Fruit fly (Drosophila melanogaster) whole organism, embryonic: ENCODE results near the gene CG33647.

Experiments used
- CG10543 ChIP-seq: fragments of 200-800 bp; sonication (Bioruptor generic); optimal IDR thresholded peaks from 3 replicates; lab custom pipeline; 2017; ENCODE audit warnings: missing biosample characterization, mild to moderate bottlenecking, missing genetic modification characterization, moderate library complexity
- CG10654 ChIP-seq: fragments of 200-800 bp; sonication (Bioruptor generic); optimal IDR thresholded peaks from 2 replicates; lab custom pipeline; 2016; ENCODE audit warnings: missing biosample characterization, missing genetic modification characterization
- CG11247 ChIP-seq: fragments of 200-800 bp; sonication (Bioruptor generic); IDR thresholded peaks from 2 replicates; pipeline ENCODE4 v1.3.6; 2022; ENCODE audit warnings: missing biosample characterization, missing genetic modification characterization
- CG11504 ChIP-seq: fragments of 200-800 bp; sonication (Bioruptor generic); optimal IDR thresholded peaks from 3 replicates; lab custom pipeline; 2019; ENCODE audit warnings: missing biosample characterization, mild to moderate bottlenecking, missing genetic modification characterization, moderate library complexity
- CG12744 ChIP-seq: fragments of 200-800 bp; sonication (Bioruptor generic); optimal IDR thresholded peaks from 2 replicates; lab custom pipeline; 2016; ENCODE audit warnings: missing biosample characterization, missing genetic modification characterization
- CG13123 ChIP-seq: fragments of 200-800 bp; sonication (Bioruptor generic); optimal IDR thresholded peaks from 2 replicates; lab custom pipeline; 2016; ENCODE audit warnings: missing biosample characterization, missing genetic modification characterization
- CG14710 ChIP-seq: fragments of 200-800 bp; sonication (Bioruptor generic); optimal IDR thresholded peaks from 3 replicates; lab custom pipeline; 2019; ENCODE audit warnings: missing biosample characterization, mild to moderate bottlenecking, missing genetic modification characterization, moderate library complexity
- CG14860 ChIP-seq: fragments of 200-800 bp; sonication (Bioruptor generic); IDR thresholded peaks from 3 replicates; pipeline ENCODE4 v1.3.6; 2022; ENCODE audit warnings: missing biosample characterization, missing genetic modification characterization; ENCODE audit not compliant: partially characterized antibody
- CG15479 ChIP-seq: fragments of 200-800 bp; sonication (Bioruptor generic); optimal IDR thresholded peaks from 3 replicates; lab custom pipeline; 2019; ENCODE audit warnings: missing biosample characterization, mild to moderate bottlenecking, missing genetic modification characterization, moderate library complexity
- CG1602 ChIP-seq: fragments of 200-800 bp; sonication (Bioruptor generic); optimal IDR thresholded peaks from 3 replicates; lab custom pipeline; 2016; ENCODE audit warnings: missing biosample characterization, missing genetic modification characterization
- CG17186 ChIP-seq: fragments of 200-800 bp; sonication (Bioruptor generic); optimal IDR thresholded peaks from 3 replicates; lab custom pipeline; 2017; ENCODE audit warnings: missing biosample characterization, missing genetic modification reagents, missing genetic modification characterization
- CG2199 ChIP-seq: fragments of 200-800 bp; sonication (Bioruptor generic); IDR thresholded peaks from 3 replicates; pipeline ENCODE4 v1.3.6; 2022; ENCODE audit warnings: missing biosample characterization, missing genetic modification characterization
- CG2712 ChIP-seq: fragments of 200-800 bp; optimal IDR thresholded peaks from 3 replicates; lab custom pipeline; 2019; ENCODE audit warnings: missing biosample characterization, mild to moderate bottlenecking, missing genetic modification characterization, moderate library complexity
- CG32767 ChIP-seq: fragments of 200-800 bp; sonication (Bioruptor generic); IDR thresholded peaks from 2 replicates; pipeline ENCODE4 v1.3.6; 2022; ENCODE audit warnings: missing biosample characterization, missing genetic modification characterization
- CG3407 ChIP-seq: fragments of 200-800 bp; sonication (Bioruptor generic); optimal IDR thresholded peaks from 2 replicates; lab custom pipeline; 2018; ENCODE audit warnings: missing biosample characterization, mild to moderate bottlenecking, missing genetic modification characterization
- CG34376 ChIP-seq: fragments of 200-800 bp; sonication (Bioruptor generic); optimal IDR thresholded peaks from 2 replicates; lab custom pipeline; 2018; ENCODE audit warnings: missing biosample characterization, mild to moderate bottlenecking, missing genetic modification characterization
- CG4328 ChIP-seq: fragments of 200-800 bp; sonication (Bioruptor generic); optimal IDR thresholded peaks from 3 replicates; lab custom pipeline; 2017; ENCODE audit warnings: missing biosample characterization, missing genetic modification reagents, missing genetic modification characterization
- CG4360 ChIP-seq: fragments of 200-800 bp; sonication (Bioruptor generic); IDR thresholded peaks from 2 replicates; pipeline ENCODE4 v1.3.6; 2022; ENCODE audit warnings: missing biosample characterization, missing genetic modification characterization
- CG5953 ChIP-seq: fragments of 200-800 bp; sonication (Bioruptor generic); IDR thresholded peaks from 2 replicates; pipeline ENCODE4 v1.3.6; 2022; ENCODE audit warnings: missing biosample characterization, missing genetic modification characterization
- CG6175 ChIP-seq: fragments of 200-800 bp; sonication (Bioruptor generic); IDR thresholded peaks from 3 replicates; pipeline ENCODE4 v1.3.6; 2022; ENCODE audit warnings: missing biosample characterization, missing genetic modification characterization
- CG7987 ChIP-seq: fragments of 200-800 bp; sonication (Bioruptor generic); optimal IDR thresholded peaks from 2 replicates; lab custom pipeline; 2018; ENCODE audit warnings: missing biosample characterization, mild to moderate bottlenecking, missing genetic modification characterization, moderate library complexity
- CG8359 ChIP-seq: fragments of 200-800 bp; sonication (Bioruptor generic); optimal IDR thresholded peaks from 2 replicates; lab custom pipeline; 2017; ENCODE audit warnings: missing biosample characterization, mild to moderate bottlenecking, missing genetic modification characterization, borderline replicate concordance
- CG9609 ChIP-seq: fragments of 200-800 bp; sonication (Bioruptor generic); optimal IDR thresholded peaks from 3 replicates; lab custom pipeline; 2016; ENCODE audit warnings: missing biosample characterization, missing genetic modification characterization
- Camta ChIP-seq: fragments of 200-800 bp; sonication (Bioruptor generic); optimal IDR thresholded peaks from 2 replicates; lab custom pipeline; 2016; ENCODE audit warnings: missing biosample characterization, missing genetic modification characterization
- D19B ChIP-seq: fragments of 200-800 bp; sonication (Bioruptor generic); optimal IDR thresholded peaks from 2 replicates; lab custom pipeline; 2017; ENCODE audit warnings: missing biosample characterization, mild to moderate bottlenecking, missing genetic modification characterization
- Doc2 ChIP-seq: fragments of 200-800 bp; sonication (Bioruptor generic); IDR thresholded peaks from 2 replicates; pipeline ENCODE4 v1.3.6; 2022; ENCODE audit warnings: missing biosample characterization, missing genetic modification characterization
- Drgx ChIP-seq: fragments of 200-800 bp; sonication (Bioruptor generic); IDR thresholded peaks from 2 replicates; pipeline ENCODE4 v1.3.6; 2022; ENCODE audit warnings: missing biosample characterization, missing genetic modification characterization
- Eip74EF ChIP-seq, 2 experiments: fragments of 200-800 bp in 1 of 2; fragments of >200 bp in 1 of 2; sonication (Bioruptor generic) in 1 of 2; optimal IDR thresholded peaks; 2 replicates each; lab custom pipeline; 2017 to 2019; ENCODE audit warnings: missing biosample characterization in 2 of 2, missing genetic modification characterization in 2 of 2, mild to moderate bottlenecking in 1 of 2, moderate library complexity in 1 of 2
- Lim3 ChIP-seq: fragments of 200-800 bp; sonication (Bioruptor generic); IDR thresholded peaks from 2 replicates; pipeline ENCODE4 v1.3.6; 2022; ENCODE audit warnings: missing biosample characterization, missing genetic modification characterization
- MESR4 ChIP-seq: fragments of 200-800 bp; sonication (Bioruptor generic); optimal IDR thresholded peaks from 2 replicates; lab custom pipeline; 2018; ENCODE audit warnings: missing biosample characterization, mild to moderate bottlenecking, missing genetic modification characterization, moderate library complexity
- Mes4 ChIP-seq: fragments of 200-800 bp; sonication (Bioruptor generic); optimal IDR thresholded peaks from 2 replicates; lab custom pipeline; 2016; ENCODE audit warnings: missing biosample characterization, missing genetic modification characterization
- NfI ChIP-seq: fragments of 200-800 bp; sonication (Bioruptor generic); optimal IDR thresholded peaks from 3 replicates; lab custom pipeline; 2018; ENCODE audit warnings: missing biosample characterization, mild to moderate bottlenecking, missing genetic modification characterization, moderate library complexity
- Pdp1 ChIP-seq, 2 experiments: fragments of 200-800 bp; sonication (Bioruptor generic); optimal IDR thresholded peaks; 3 replicates each; lab custom pipeline; 2016; ENCODE audit warnings: missing biosample characterization in 2 of 2, missing genetic modification characterization in 2 of 2, mild to moderate bottlenecking in 1 of 2, moderate library complexity in 1 of 2
- ap ChIP-seq: fragments of 200-800 bp; sonication (Bioruptor generic); IDR thresholded peaks from 2 replicates; pipeline ENCODE4 v1.3.6; 2022; ENCODE audit warnings: missing biosample characterization, missing genetic modification characterization
- bowl ChIP-seq: fragments of 200-800 bp; sonication (Bioruptor generic); IDR thresholded peaks from 2 replicates; pipeline ENCODE4 v1.3.6; 2022; ENCODE audit warnings: missing biosample characterization, missing genetic modification characterization
- chm ChIP-seq: fragments of 200-800 bp; sonication (Bioruptor generic); IDR thresholded peaks from 2 replicates; pipeline ENCODE4 v1.3.6; 2022; ENCODE audit warnings: missing biosample characterization, missing genetic modification characterization
- gce ChIP-seq: fragments of 200-800 bp; sonication (Bioruptor generic); IDR thresholded peaks from 3 replicates; pipeline ENCODE4 v1.3.6; 2022; ENCODE audit warnings: missing biosample characterization, missing genetic modification characterization
- gcm ChIP-seq: fragments of 200-800 bp; sonication (Bioruptor generic); optimal IDR thresholded peaks from 2 replicates; lab custom pipeline; 2019; ENCODE audit warnings: missing biosample characterization, mild to moderate bottlenecking, missing genetic modification characterization, moderate library complexity
- hbn ChIP-seq: fragments of 200-800 bp; sonication (Bioruptor generic); IDR thresholded peaks from 2 replicates; pipeline ENCODE4 v1.3.6; 2022; ENCODE audit warnings: missing biosample characterization, missing genetic modification characterization; ENCODE audit not compliant: partially characterized antibody
- her ChIP-seq: fragments of 200-800 bp; sonication (Bioruptor generic); optimal IDR thresholded peaks from 2 replicates; lab custom pipeline; 2016; ENCODE audit warnings: missing biosample characterization, missing genetic modification characterization
- peb ChIP-seq: fragments of 200-800 bp; sonication (Bioruptor generic); IDR thresholded peaks from 2 replicates; pipeline ENCODE4 v1.3.6; 2022; ENCODE audit warnings: missing biosample characterization, missing genetic modification characterization
- pho ChIP-seq: fragments of 200-800 bp; sonication (Bioruptor generic); optimal IDR thresholded peaks from 2 replicates; lab custom pipeline; 2016; ENCODE audit warnings: missing biosample characterization, missing genetic modification characterization
- prd ChIP-seq, 3 experiments: fragments of >200 bp in 2 of 3; fragments of 200-800 bp in 1 of 3; sonication (Bioruptor generic) in 1 of 3; optimal IDR thresholded peaks in 2 of 3; IDR thresholded peaks in 1 of 3; 2 replicates in 2 of 3; 3 replicates in 1 of 3; pipeline versions ENCODE4 v1.3.6 to Lab custom; 2017 to 2022; ENCODE audit warnings: missing biosample characterization in 1 of 3, missing genetic modification characterization in 1 of 3
- psq ChIP-seq: fragments of 200-800 bp; sonication (Bioruptor generic); optimal IDR thresholded peaks from 2 replicates; lab custom pipeline; 2017; ENCODE audit warnings: missing biosample characterization, missing genetic modification characterization
- rib ChIP-seq: fragments of 200-800 bp; sonication (Bioruptor generic); IDR thresholded peaks from 2 replicates; pipeline ENCODE4 v1.3.6; 2022; ENCODE audit warnings: missing biosample characterization, missing genetic modification characterization
- sens ChIP-seq: fragments of 200-800 bp; sonication (Bioruptor generic); peaks from one replicate; lab custom pipeline; 2016; ENCODE audit warnings: missing biosample characterization, missing genetic modification characterization
- so ChIP-seq: fragments of 200-800 bp; sonication (Bioruptor generic); IDR thresholded peaks from 3 replicates; pipeline ENCODE4 v1.3.6; 2022; ENCODE audit warnings: missing biosample characterization, missing genetic modification characterization
- sob ChIP-seq: fragments of 200-800 bp; sonication (Bioruptor generic); IDR thresholded peaks from 2 replicates; pipeline ENCODE4 v1.3.6; 2022; ENCODE audit warnings: missing biosample characterization, missing genetic modification characterization
- tin ChIP-seq: fragments of 200-800 bp; sonication (Bioruptor generic); optimal IDR thresholded peaks from 3 replicates; lab custom pipeline; 2016; ENCODE audit warnings: missing biosample characterization, missing genetic modification characterization
- zen2 ChIP-seq: fragments of 200-800 bp; sonication (Bioruptor generic); IDR thresholded peaks from 3 replicates; pipeline ENCODE4 v1.3.6; 2022; ENCODE audit warnings: missing biosample characterization, missing genetic modification characterization; ENCODE audit not compliant: partially characterized antibody

The CG33647 gene

dm6 chr3L:19268720-19269401, 32.7 kb downstream of the CG33647 start, which contains the start of the genes Aldh7A1 and CG14085 (continued):
- TF ChIP-seq CG8359 (GFP tag; lab: Kevin White, UChicago) (no peak), MESR4 (GFP tag; lab: Kevin White, UChicago) (no peak), CG17186 (GFP tag; lab: Kevin White, UChicago) (no peak), CG4328 (no peak), rib (peak; percentile 62; the same call in 1 of the 2 replicates), gce (GFP tag; lab: Robert Waterston, UW) (0 out of 3 replicates have a peak, but pooled peaks have one; percentile 37), CG11247 (no peak), psq (GFP tag; lab: Kevin White, UChicago) (no peak), CG13123 (no peak), CG14860 (GFP tag; lab: Robert Waterston, UW) (no peak), CG5953 (GFP tag; lab: Robert Waterston, UW) (no peak), bowl (GFP tag; lab: Robert Waterston, UW) (no peak), CG10654 (GFP tag; lab: Kevin White, UChicago) (no peak), Drgx (GFP tag; lab: Robert Waterston, UW) (no peak), Lim3 (GFP tag; lab: Robert Waterston, UW) (no peak), CG15479 (no peak), tin (no peak), CG14710 (tag; lab: Kevin White, UChicago) (no peak), NfI (GFP tag; lab: Kevin White, UChicago) (no peak), CG2712 (tag; lab: Kevin White, UChicago) (no peak), CG34376 (GFP tag; lab: Kevin White, UChicago) (peak; percentile 90), CG32767 (no peak), Mes4 (no peak), pho (GFP tag; lab: Kevin White, UChicago) (no peak), hbn (no peak), D19B (GFP tag; lab: Kevin White, UChicago) (no peak), CG6175 (GFP tag; lab: Robert Waterston, UW) (no peak), Eip74EF (GFP tag; optimal IDR thresholded peaks at IDR 0.05; lab: Kevin White, UChicago) (no peak), CG1602 (GFP tag; lab: Kevin White, UChicago) (no peak), CG4360 (GFP tag; lab: Robert Waterston, UW) (no peak), CG9609 (GFP tag; lab: Kevin White, UChicago) (no peak), gcm (GFP tag; lab: Kevin White, UChicago) (no peak), ap (no peak), sob (GFP tag; lab: Robert Waterston, UW) (no peak), chm (GFP tag; lab: Robert Waterston, UW) (no peak), so (GFP tag; lab: Robert Waterston, UW) (no peak), CG11504 (tag; lab: Kevin White, UChicago) (no peak), CG3407 (GFP tag; lab: Kevin White, UChicago) (no peak), Pdp1 (GFP tag; optimal IDR thresholded peaks at IDR 0.05; lab: Kevin White, UChicago) (no peak), CG12744 (GFP tag; lab: Kevin White, UChicago) (no peak), Doc2 (GFP tag; lab: Robert Waterston, UW) (no peak), CG2199 (GFP tag; lab: Robert Waterston, UW) (no peak), prd (optimal IDR thresholded peaks at IDR 0.05; lab: Kevin White, UChicago) (no peak), prd (GFP tag; IDR thresholded peaks at IDR 0.05; lab: Robert Waterston, UW) (no peak), Camta (no peak), CG10543 (peak; percentile 72), her (GFP tag; lab: Kevin White, UChicago) (no peak), zen2 (GFP tag; lab: Robert Waterston, UW) (no peak), CG7987 (GFP tag; lab: Kevin White, UChicago) (no peak), peb (GFP tag; lab: Robert Waterston, UW) (no peak), sens (GFP tag; lab: Kevin White, UChicago) (peak; percentile 28)
